Worm (Caenorhabditis elegans) whole organism, mixed stage, embryonic: ENCODE results near the gene clec-156.

Experiments used
- M03D4.4 ChIP-seq: sonication (generic microtip); optimal IDR thresholded peaks from 2 replicates; lab custom pipeline; 2017; ENCODE audit warnings: mild to moderate bottlenecking, missing genetic modification characterization, missing compliant biosample characterization
- bed-3 ChIP-seq: fragments of 200-800 bp; sonication (Bioruptor generic); optimal IDR thresholded peaks from 3 replicates; lab custom pipeline; 2018; ENCODE audit warnings: mild to moderate bottlenecking, missing genetic modification characterization, moderate library complexity, missing compliant biosample characterization
- blmp-1 ChIP-seq: fragments of 150-350 bp; optimal IDR thresholded peaks from 2 replicates; lab custom pipeline; 2014; ENCODE audit warnings: missing biosample characterization, missing genetic modification characterization
- ceh-39 ChIP-seq: fragments of 150-350 bp; optimal IDR thresholded peaks from 2 replicates; lab custom pipeline; 2014; ENCODE audit warnings: missing biosample characterization, missing genetic modification characterization
- ceh-43 ChIP-seq: fragments of 200-800 bp; sonication (Bioruptor generic); optimal IDR thresholded peaks from 2 replicates; lab custom pipeline; 2018; ENCODE audit warnings: mild to moderate bottlenecking, missing genetic modification characterization, moderate library complexity, missing compliant biosample characterization
- ceh-83 ChIP-seq: fragments of 200-800 bp; sonication (Bioruptor generic); optimal IDR thresholded peaks from 2 replicates; lab custom pipeline; 2018; ENCODE audit warnings: mild to moderate bottlenecking, missing genetic modification characterization, missing compliant biosample characterization
- ces-1 ChIP-seq: fragments of 150-350 bp; optimal IDR thresholded peaks from 2 replicates; lab custom pipeline; 2014; ENCODE audit warnings: missing biosample characterization, missing genetic modification reagents, missing genetic modification characterization
- cnd-1 ChIP-seq: fragments of 200-800 bp; sonication (Bioruptor generic); optimal IDR thresholded peaks from 2 replicates; lab custom pipeline; 2018; ENCODE audit warnings: mild to moderate bottlenecking, missing genetic modification characterization, missing compliant biosample characterization
- drap-1 ChIP-seq: fragments of 200-800 bp; sonication (Bioruptor generic); optimal IDR thresholded peaks from 3 replicates; lab custom pipeline; 2018; ENCODE audit warnings: mild to moderate bottlenecking, missing genetic modification characterization, missing compliant biosample characterization
- elt-1 ChIP-seq: sonication (generic microtip); optimal IDR thresholded peaks from 2 replicates; lab custom pipeline; 2017; ENCODE audit warnings: missing genetic modification characterization, mild to moderate bottlenecking, missing compliant biosample characterization, antibody characterized with exemption, moderate library complexity, borderline replicate concordance; ENCODE audit not compliant: insufficient read depth
- elt-3 ChIP-seq: fragments of 150-350 bp; optimal IDR thresholded peaks from 2 replicates; lab custom pipeline; 2014; ENCODE audit warnings: missing biosample characterization, missing genetic modification characterization
- flh-1 ChIP-seq: fragments of 200-800 bp; sonication (Bioruptor generic); optimal IDR thresholded peaks from 2 replicates; lab custom pipeline; 2018; ENCODE audit warnings: mild to moderate bottlenecking, missing genetic modification characterization, moderate library complexity, missing compliant biosample characterization
- ham-2 ChIP-seq: fragments of 200-800 bp; sonication (Bioruptor generic); optimal IDR thresholded peaks from 2 replicates; lab custom pipeline; 2018; ENCODE audit warnings: mild to moderate bottlenecking, missing genetic modification characterization, missing compliant biosample characterization
- hlh-1 ChIP-seq: fragments of 150-350 bp; optimal IDR thresholded peaks from 2 replicates; lab custom pipeline; 2014; ENCODE audit warnings: missing biosample characterization, missing genetic modification reagents, missing genetic modification characterization
- lin-13 ChIP-seq: fragments of 150-350 bp; optimal IDR thresholded peaks from 2 replicates; lab custom pipeline; 2014; ENCODE audit warnings: missing biosample characterization, missing genetic modification characterization
- lin-32 ChIP-seq: fragments of 200-800 bp; sonication (Bioruptor generic); optimal IDR thresholded peaks from 2 replicates; lab custom pipeline; 2018; ENCODE audit warnings: mild to moderate bottlenecking, missing genetic modification characterization, missing compliant biosample characterization
- lsy-2 ChIP-seq: fragments of 150-350 bp; optimal IDR thresholded peaks from 2 replicates; lab custom pipeline; 2014; ENCODE audit warnings: missing biosample characterization, missing genetic modification characterization
- mab-5 ChIP-seq: fragments of 150-350 bp; optimal IDR thresholded peaks from 2 replicates; lab custom pipeline; 2014; ENCODE audit warnings: missing biosample characterization, missing genetic modification characterization
- mep-1 ChIP-seq: fragments of 150-350 bp; optimal IDR thresholded peaks from 2 replicates; lab custom pipeline; 2017; ENCODE audit warnings: missing biosample characterization, missing genetic modification reagents, missing genetic modification characterization, inconsistent platforms
- mls-2 ChIP-seq: sonication (generic microtip); optimal IDR thresholded peaks from 2 replicates; lab custom pipeline; 2016; ENCODE audit warnings: mild to moderate bottlenecking, missing genetic modification characterization, moderate library complexity, missing compliant biosample characterization
- nhr-12 ChIP-seq: fragments of 150-350 bp; optimal IDR thresholded peaks from 2 replicates; lab custom pipeline; 2014; ENCODE audit warnings: missing biosample characterization, missing genetic modification characterization
- nhr-2 ChIP-seq: fragments of 150-350 bp; optimal IDR thresholded peaks from 2 replicates; lab custom pipeline; 2014; ENCODE audit warnings: missing biosample characterization, missing genetic modification characterization
- nhr-237 ChIP-seq: fragments of 150-350 bp; optimal IDR thresholded peaks from 2 replicates; lab custom pipeline; 2014; ENCODE audit warnings: missing biosample characterization, missing genetic modification characterization
- nhr-28 ChIP-seq: fragments of 150-350 bp; optimal IDR thresholded peaks from 2 replicates; lab custom pipeline; 2014; ENCODE audit warnings: missing biosample characterization, missing genetic modification characterization
- nhr-76 ChIP-seq: sonication (generic microtip); optimal IDR thresholded peaks from 2 replicates; lab custom pipeline; 2017; ENCODE audit warnings: missing biosample characterization, missing genetic modification characterization
- pha-4 ChIP-seq: fragments of 150-350 bp; optimal IDR thresholded peaks from 2 replicates; lab custom pipeline; 2018; ENCODE audit warnings: missing biosample characterization, missing genetic modification reagents, missing genetic modification characterization
- sem-2 ChIP-seq: fragments of 200-800 bp; sonication (Bioruptor generic); optimal IDR thresholded peaks from 2 replicates; lab custom pipeline; 2018; ENCODE audit warnings: mild to moderate bottlenecking, missing genetic modification characterization, missing compliant biosample characterization
- snpc-4 ChIP-seq: fragments of 150-350 bp; optimal IDR thresholded peaks from 2 replicates; lab custom pipeline; 2014; ENCODE audit warnings: missing biosample characterization, missing genetic modification characterization
- sptf-1 ChIP-seq: sonication (generic microtip); optimal IDR thresholded peaks from 2 replicates; lab custom pipeline; 2017; ENCODE audit warnings: mild to moderate bottlenecking, missing genetic modification characterization, moderate library complexity, missing compliant biosample characterization
- tbx-8 ChIP-seq: fragments of 200-800 bp; sonication (Bioruptor generic); optimal IDR thresholded peaks from 2 replicates; lab custom pipeline; 2018; ENCODE audit warnings: mild to moderate bottlenecking, missing genetic modification characterization, moderate library complexity, missing compliant biosample characterization
- unc-120 ChIP-seq: sonication (generic microtip); optimal IDR thresholded peaks from 2 replicates; lab custom pipeline; 2017; ENCODE audit warnings: missing genetic modification characterization, missing compliant biosample characterization; ENCODE audit not compliant: poor library complexity, severe bottlenecking
- unc-39 ChIP-seq: fragments of 150-350 bp; optimal IDR thresholded peaks from 2 replicates; lab custom pipeline; 2014; ENCODE audit warnings: missing biosample characterization, missing genetic modification characterization
- unc-62 ChIP-seq: fragments of 150-350 bp; optimal IDR thresholded peaks from 2 replicates; lab custom pipeline; 2014; ENCODE audit warnings: missing biosample characterization, missing genetic modification reagents, missing genetic modification characterization
- zip-8 ChIP-seq: fragments of 150-350 bp; optimal IDR thresholded peaks from 2 replicates; lab custom pipeline; 2014; ENCODE audit warnings: missing biosample characterization, missing genetic modification characterization
- ztf-11 ChIP-seq: fragments of 150-350 bp; optimal IDR thresholded peaks from 2 replicates; lab custom pipeline; 2014; ENCODE audit warnings: missing biosample characterization, missing genetic modification characterization

The clec-156 gene

DNA sequence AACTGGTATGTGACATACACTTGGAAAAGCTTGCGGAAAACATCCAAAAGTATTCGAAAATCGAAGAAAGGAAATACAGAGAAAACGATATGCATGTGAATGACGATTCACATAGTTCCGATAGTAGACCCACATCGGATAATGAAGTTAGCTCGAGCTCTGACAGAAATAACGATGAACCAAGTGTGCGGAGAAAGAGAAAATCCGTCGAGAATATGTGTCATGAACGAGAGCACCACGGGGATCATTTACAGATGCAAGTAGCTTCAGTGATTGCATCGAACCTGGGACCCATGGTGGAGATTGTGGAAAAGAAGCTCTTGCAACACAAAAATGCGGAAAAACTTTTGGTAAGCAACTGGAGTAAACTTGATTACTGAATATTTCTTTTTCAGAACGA lies 14.9 kb upstream of the clec-156 start:
- TF ChIP-seq unc-39 (tag; lab: Kevin White, UChicago) (no peak), snpc-4 (tag; lab: Kevin White, UChicago) (no peak), flh-1 (GFP tag; lab: Kevin White, UChicago) (no peak), ceh-39 (tag; lab: Kevin White, UChicago) (no peak), tbx-8 (no peak), pha-4 (no peak), M03D4.4 (tag; lab: Kevin White, UChicago) (no peak), ceh-83 (GFP tag; lab: Kevin White, UChicago) (no peak), drap-1 (GFP tag; lab: Kevin White, UChicago) (no peak), lin-13 (tag; lab: Kevin White, UChicago) (no peak), cnd-1 (no peak), unc-62 (GFP tag; lab: Kevin White, UChicago) (no peak), lsy-2 (tag; lab: Kevin White, UChicago) (no peak), blmp-1 (tag; lab: Kevin White, UChicago) (no peak), nhr-28 (tag; lab: Kevin White, UChicago) (no peak), ces-1 (GFP tag; lab: Kevin White, UChicago) (no peak), nhr-2 (tag; lab: Kevin White, UChicago) (no peak), elt-3 (tag; lab: Kevin White, UChicago) (no peak), ham-2 (GFP tag; lab: Kevin White, UChicago) (no peak)

ce11 chrIII:4856109-4856508 lies 14.0 kb upstream of the clec-156 start, which contains the start of gene C35D10.7:
TSS of gene C35D10.7 (plus strand) at chrIII:4856193.
- TF ChIP-seq hlh-1 (tag; lab: Kevin White, UChicago): no peak
- no peak for TF ChIP-seq sem-2 (GFP tag; lab: Kevin White, UChicago)
- no peak for TF ChIP-seq nhr-237 (tag; lab: Kevin White, UChicago)
- no peak for TF ChIP-seq unc-120 (tag; lab: Kevin White, UChicago)
- TF ChIP-seq unc-39 (tag; lab: Kevin White, UChicago): no peak
- TF ChIP-seq drap-1 (GFP tag; lab: Kevin White, UChicago): no peak
- TF ChIP-seq bed-3: no peak
- TF ChIP-seq tbx-8: no peak
- no peak for TF ChIP-seq nhr-2 (tag; lab: Kevin White, UChicago)
- no peak for TF ChIP-seq ceh-43
- no peak for TF ChIP-seq nhr-28 (tag; lab: Kevin White, UChicago)
- TF ChIP-seq pha-4: no peak
- TF ChIP-seq nhr-76: no peak
- no peak for TF ChIP-seq elt-1 (tag; lab: Kevin White, UChicago)
- no peak for TF ChIP-seq mep-1
- TF ChIP-seq flh-1 (GFP tag; lab: Kevin White, UChicago): no peak
- TF ChIP-seq unc-62 (GFP tag; lab: Kevin White, UChicago): no peak

- TF ChIP-seq mep-1 (no peak), ceh-43 (no peak), mls-2 (tag; lab: Kevin White, UChicago) (no peak), pha-4 (no peak), lsy-2 (tag; lab: Kevin White, UChicago) (no peak), unc-120 (tag; lab: Kevin White, UChicago) (no peak), bed-3 (no peak), tbx-8 (no peak), elt-1 (tag; lab: Kevin White, UChicago) (no peak), M03D4.4 (tag; lab: Kevin White, UChicago) (no peak), sptf-1 (tag; lab: Kevin White, UChicago) (no peak)
Measured at ce11 chrIII:4854918-4855317, 12.8 kb upstream of the clec-156 start, which contains the start of gene C35D10.8. TSS of gene C35D10.8 (plus strand) at chrIII:4855218.

DNA sequence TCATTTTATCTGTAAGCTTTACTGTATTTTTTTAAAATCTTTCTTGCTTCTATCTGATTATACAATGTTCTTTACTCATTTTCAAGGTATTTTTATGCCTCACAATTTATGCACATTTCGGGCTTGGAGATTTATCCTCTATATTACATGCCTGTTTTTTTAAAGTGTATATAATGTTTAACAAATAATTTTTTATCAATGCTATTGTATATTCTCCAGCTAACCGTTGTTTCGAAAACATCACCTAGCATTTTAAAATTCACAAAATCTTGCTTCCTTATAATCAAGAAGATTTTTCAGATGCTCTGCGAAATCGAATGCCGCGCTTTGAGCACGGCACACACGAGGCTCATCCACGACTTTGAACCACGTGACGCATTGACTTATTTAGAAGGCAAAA lies 10.0 kb upstream of the clec-156 start, which contains the start of gene ced-4:
TSS of gene ced-4 (plus strand) at position 301 of the 400 bp plus-strand sequence.
- no peak for TF ChIP-seq mep-1

ce11 chrIII:4850139-4850538 lies 8.1 kb upstream of the clec-156 start, which contains the start of gene F26A1.1:
TSS of gene F26A1.1 (plus strand) at chrIII:4850507.
- TF ChIP-seq nhr-237 (tag; lab: Kevin White, UChicago) (peak; percentile 19), pha-4 (peak; percentile 41), nhr-28 (tag; lab: Kevin White, UChicago) (no peak), nhr-12 (tag; lab: Kevin White, UChicago) (no peak), elt-1 (tag; lab: Kevin White, UChicago) (no peak), tbx-8 (no peak), lsy-2 (tag; lab: Kevin White, UChicago) (peak; percentile 52), nhr-2 (tag; lab: Kevin White, UChicago) (no peak), elt-3 (tag; lab: Kevin White, UChicago) (no peak), mep-1 (peak; percentile 23), ces-1 (GFP tag; lab: Kevin White, UChicago) (peak; percentile 5), hlh-1 (tag; lab: Kevin White, UChicago) (no peak), sem-2 (GFP tag; lab: Kevin White, UChicago) (no peak), lin-13 (tag; lab: Kevin White, UChicago) (no peak), unc-62 (GFP tag; lab: Kevin White, UChicago) (no peak), cnd-1 (no peak), ztf-11 (tag; lab: Kevin White, UChicago) (no peak), ham-2 (GFP tag; lab: Kevin White, UChicago) (no peak), nhr-76 (no peak), flh-1 (GFP tag; lab: Kevin White, UChicago) (no peak), zip-8 (tag; lab: Kevin White, UChicago) (no peak), unc-39 (tag; lab: Kevin White, UChicago) (no peak), mls-2 (tag; lab: Kevin White, UChicago) (no peak), bed-3 (no peak), M03D4.4 (tag; lab: Kevin White, UChicago) (no peak), drap-1 (GFP tag; lab: Kevin White, UChicago) (no peak), snpc-4 (tag; lab: Kevin White, UChicago) (no peak), ceh-83 (GFP tag; lab: Kevin White, UChicago) (no peak), unc-120 (tag; lab: Kevin White, UChicago) (no peak), ceh-39 (tag; lab: Kevin White, UChicago) (no peak), mab-5 (tag; lab: Kevin White, UChicago) (no peak), blmp-1 (tag; lab: Kevin White, UChicago) (no peak), sptf-1 (tag; lab: Kevin White, UChicago) (no peak), lin-32 (no peak)
